Worm (Caenorhabditis elegans): ENCODE results near the gene D1079.1.

D1079.1 gene

DNA sequence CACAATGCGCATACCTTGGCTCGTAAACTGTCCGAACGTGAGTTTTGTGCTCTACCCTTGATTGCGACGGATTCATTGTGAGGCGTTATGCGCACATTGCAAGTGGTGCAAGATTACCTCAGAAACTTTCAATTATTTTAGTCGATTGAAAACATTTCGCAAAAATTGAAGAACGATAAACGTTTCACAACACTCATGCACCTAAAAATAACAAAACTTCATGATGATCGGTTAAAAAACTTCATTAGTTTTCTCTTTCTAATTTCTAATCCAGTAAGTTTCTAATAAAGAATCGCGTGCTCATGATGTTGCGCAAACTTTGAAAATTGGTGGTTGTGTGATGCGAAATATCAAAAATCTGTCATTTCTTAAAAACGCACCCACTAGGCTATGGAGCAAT is 15.8 kb downstream of the D1079.1 start, which contains the start of gene dop-1:
Gene dop-1 (minus strand): TSS at position 101 of the 400 bp plus-strand sequence.
- TF ChIP-seq tbx-7 (tag; optimal IDR thresholded peaks at IDR 0.05) (no peak), ets-4 (tag; optimal IDR thresholded peaks at IDR 0.05) (no peak), ceh-19 (GFP tag; optimal IDR thresholded peaks at IDR 0.05) (no peak), ceh-48 (tag; optimal IDR thresholded peaks at IDR 0.05) (no peak), hlh-6 (tag; optimal IDR thresholded peaks at IDR 0.05) (no peak), C38D4.7 (GFP tag; optimal IDR thresholded peaks at IDR 0.05) (no peak), hlh-15 (tag; optimal IDR thresholded peaks at IDR 0.05) (no peak), ceh-34 (tag; optimal IDR thresholded peaks at IDR 0.05) (no peak), nfya-1 (tag; optimal IDR thresholded peaks at IDR 0.05) (no peak), eyg-1 (tag; optimal IDR thresholded peaks at IDR 0.05) (no peak), hlh-13 (GFP tag; optimal IDR thresholded peaks at IDR 0.05) (no peak), ceh-6 (GFP tag; optimal IDR thresholded peaks at IDR 0.05) (no peak), mec-3 (tag; optimal IDR thresholded peaks at IDR 0.05; ENCODE audit: borderline replicate concordance) (no peak), ref-2 (tag; optimal IDR thresholded peaks at IDR 0.05) (no peak)

DNA sequence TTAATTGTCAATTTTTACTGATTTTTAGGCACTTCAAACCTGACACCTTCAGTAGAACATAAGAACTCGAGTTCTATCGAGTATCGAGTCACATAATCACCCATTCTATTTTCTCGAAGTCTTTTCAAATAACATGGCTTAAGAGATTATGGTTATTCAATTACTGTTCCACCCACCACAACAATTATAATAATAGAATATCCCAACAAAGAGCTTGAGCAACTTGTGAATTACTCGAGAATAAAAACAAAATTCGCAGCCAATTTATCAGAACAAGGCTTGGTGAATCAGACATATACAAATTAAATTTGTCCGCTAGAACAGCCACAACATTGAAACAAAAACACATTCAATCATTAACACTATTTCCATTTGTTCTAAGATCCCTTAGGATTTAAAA is 21.3 kb downstream of the D1079.1 start:
- TF ChIP-seq ceh-30 (tag; optimal IDR thresholded peaks at IDR 0.05) (no peak), unc-42 (tag; optimal IDR thresholded peaks at IDR 0.05) (peak; percentile 86)

ce11 chrX:4426496-4426895 is 23.5 kb downstream of the D1079.1 start:
- TF ChIP-seq ref-2 (tag; optimal IDR thresholded peaks at IDR 0.05): no peak
- TF ChIP-seq unc-42 (tag; optimal IDR thresholded peaks at IDR 0.05): peak; percentile 65

ce11 chrX:4427387-4427786 is 24.4 kb downstream of the D1079.1 start:
- TF ChIP-seq ceh-18 (tag; optimal IDR thresholded peaks at IDR 0.05) (no peak), elt-4 (tag; optimal IDR thresholded peaks at IDR 0.05) (no peak), mec-3 (tag; optimal IDR thresholded peaks at IDR 0.05; ENCODE audit: borderline replicate concordance) (no peak), dmd-4 (tag; optimal IDR thresholded peaks at IDR 0.05; ENCODE audit: borderline replicate concordance) (no peak), C38D4.7 (GFP tag; optimal IDR thresholded peaks at IDR 0.05) (no peak), eyg-1 (tag; optimal IDR thresholded peaks at IDR 0.05) (no peak), odd-2 (tag; optimal IDR thresholded peaks at IDR 0.05) (no peak), lin-11 (tag; optimal IDR thresholded peaks at IDR 0.05) (no peak), unc-86 (tag; optimal IDR thresholded peaks at IDR 0.05) (no peak), sox-4 (tag; optimal IDR thresholded peaks at IDR 0.05) (no peak), hlh-8 (tag; optimal IDR thresholded peaks at IDR 0.05) (no peak), pha-4 (tag; optimal IDR thresholded peaks at IDR 0.05) (no peak), unc-42 (tag; optimal IDR thresholded peaks at IDR 0.05) (no peak), syd-9 (tag; optimal IDR thresholded peaks at IDR 0.05) (no peak), Y22D7AL.16 (tag; optimal IDR thresholded peaks at IDR 0.05) (no peak), ceh-14 (tag; optimal IDR thresholded peaks at IDR 0.05) (no peak), ceh-19 (GFP tag; optimal IDR thresholded peaks at IDR 0.05) (no peak), unc-55 (GFP tag; optimal IDR thresholded peaks at IDR 0.05) (no peak), gmeb-2 (tag; optimal IDR thresholded peaks at IDR 0.05) (no peak)

DNA sequence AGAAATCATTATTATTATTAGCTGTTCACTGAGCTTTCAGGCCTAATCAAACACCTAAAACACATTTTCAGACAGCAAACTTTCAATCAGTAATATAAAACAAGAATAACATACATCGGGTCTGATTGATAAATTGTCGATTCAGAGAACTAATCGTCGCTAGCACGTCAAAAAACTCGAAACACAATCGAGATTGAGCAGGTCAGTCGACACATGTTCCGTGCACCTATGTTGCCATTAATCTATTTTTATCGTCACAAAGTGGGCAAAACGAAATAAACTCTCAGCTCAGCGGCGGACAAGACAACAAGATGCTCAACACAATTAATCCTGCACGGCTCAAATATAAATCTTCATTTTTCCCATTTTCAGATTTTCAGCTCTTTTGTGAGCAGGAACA is 26.4 kb downstream of the D1079.1 start:
- TF ChIP-seq pha-2 (tag; optimal IDR thresholded peaks at IDR 0.05) (no peak), ztf-16 (tag; optimal IDR thresholded peaks at IDR 0.05) (no peak), syd-9 (tag; optimal IDR thresholded peaks at IDR 0.05) (no peak), fkh-6 (tag; optimal IDR thresholded peaks at IDR 0.05) (no peak), pax-1 (tag; optimal IDR thresholded peaks at IDR 0.05) (no peak), fkh-10 (GFP tag; optimal IDR thresholded peaks at IDR 0.05) (no peak), ets-4 (tag; optimal IDR thresholded peaks at IDR 0.05) (no peak), npax-4 (tag; optimal IDR thresholded peaks at IDR 0.05) (no peak), pros-1 (tag; optimal IDR thresholded peaks at IDR 0.05) (no peak), tbx-7 (tag; optimal IDR thresholded peaks at IDR 0.05) (no peak), ceh-2 (tag; optimal IDR thresholded peaks at IDR 0.05) (no peak), fax-1 (tag; optimal IDR thresholded peaks at IDR 0.05) (no peak), pat-9 (tag; optimal IDR thresholded peaks at IDR 0.05) (no peak), sox-4 (tag; optimal IDR thresholded peaks at IDR 0.05) (no peak), ceh-34 (tag; optimal IDR thresholded peaks at IDR 0.05) (no peak), F13H6.1 (tag; optimal IDR thresholded peaks at IDR 0.05) (no peak), dmd-4 (tag; optimal IDR thresholded peaks at IDR 0.05; ENCODE audit: borderline replicate concordance) (no peak), tbx-2 (tag; optimal IDR thresholded peaks at IDR 0.05) (no peak)

Data from whole organism, late embryonic.